Fruit fly (Drosophila melanogaster) whole organism, embryonic: ENCODE data around the gene CG8117.

ENCODE experiments used
- Aef1 ChIP-seq: fragments of 200-800 bp; sonication (Bioruptor generic); IDR thresholded peaks from 3 replicates; pipeline ENCODE4 v1.3.6; 2022; ENCODE audit warnings: missing biosample characterization, missing genetic modification characterization
- Bgb ChIP-seq: fragments of 200-800 bp; sonication (Bioruptor generic); IDR thresholded peaks from 2 replicates; pipeline ENCODE4 v1.3.6; 2022; ENCODE audit warnings: missing biosample characterization, missing genetic modification characterization; ENCODE audit not compliant: partially characterized antibody
- Blimp-1 ChIP-seq: fragments of 200-800 bp; sonication (Bioruptor generic); optimal IDR thresholded peaks from 3 replicates; lab custom pipeline; 2018; ENCODE audit warnings: missing biosample characterization, missing genetic modification characterization, mild to moderate bottlenecking, moderate library complexity, missing genetic modification reagents
- CG10979 ChIP-seq: fragments of 200-800 bp; sonication (Bioruptor generic); optimal IDR thresholded peaks from 2 replicates; lab custom pipeline; 2018; ENCODE audit warnings: missing biosample characterization, mild to moderate bottlenecking, missing genetic modification characterization, moderate library complexity
- CG11085 ChIP-seq: fragments of 200-800 bp; sonication (Bioruptor generic); IDR thresholded peaks from 2 replicates; pipeline ENCODE4 v1.3.6; 2022; ENCODE audit warnings: missing biosample characterization, missing genetic modification characterization
- CG11723 ChIP-seq: fragments of 200-800 bp; sonication (Bioruptor generic); optimal IDR thresholded peaks from 2 replicates; lab custom pipeline; 2017; ENCODE audit warnings: missing biosample characterization, mild to moderate bottlenecking, missing genetic modification characterization
- CG12071 ChIP-seq: fragments of 200-800 bp; sonication (Bioruptor generic); optimal IDR thresholded peaks from 3 replicates; lab custom pipeline; 2018; ENCODE audit warnings: missing biosample characterization, mild to moderate bottlenecking, missing genetic modification characterization
- CG12942 ChIP-seq: fragments of 200-800 bp; sonication (Bioruptor generic); optimal IDR thresholded peaks from 3 replicates; lab custom pipeline; 2016; ENCODE audit warnings: missing biosample characterization, missing genetic modification characterization
- CG13424 ChIP-seq: fragments of 200-800 bp; sonication (Bioruptor generic); optimal IDR thresholded peaks from 2 replicates; lab custom pipeline; 2019; ENCODE audit warnings: missing biosample characterization, mild to moderate bottlenecking, missing genetic modification characterization, moderate library complexity
- CG14860 ChIP-seq: fragments of 200-800 bp; sonication (Bioruptor generic); IDR thresholded peaks from 3 replicates; pipeline ENCODE4 v1.3.6; 2022; ENCODE audit warnings: missing biosample characterization, missing genetic modification characterization; ENCODE audit not compliant: partially characterized antibody
- CG1602 ChIP-seq: fragments of 200-800 bp; sonication (Bioruptor generic); optimal IDR thresholded peaks from 3 replicates; lab custom pipeline; 2016; ENCODE audit warnings: missing biosample characterization, missing genetic modification characterization
- CG2199 ChIP-seq: fragments of 200-800 bp; sonication (Bioruptor generic); IDR thresholded peaks from 3 replicates; pipeline ENCODE4 v1.3.6; 2022; ENCODE audit warnings: missing biosample characterization, missing genetic modification characterization
- CG33213 ChIP-seq: fragments of 200-800 bp; sonication (Bioruptor generic); optimal IDR thresholded peaks from 3 replicates; lab custom pipeline; 2016; ENCODE audit warnings: missing biosample characterization, missing genetic modification characterization
- CG34422 ChIP-seq: fragments of 200-800 bp; sonication (Bioruptor generic); IDR thresholded peaks from 3 replicates; pipeline ENCODE4 v1.3.6; 2022; ENCODE audit warnings: missing biosample characterization, missing genetic modification characterization
- CG42726 ChIP-seq: fragments of 200-800 bp; sonication (Bioruptor generic); IDR thresholded peaks from 2 replicates; pipeline ENCODE4 v1.3.6; 2022; ENCODE audit warnings: missing biosample characterization, missing genetic modification characterization; ENCODE audit not compliant: partially characterized antibody
- CG5953 ChIP-seq: fragments of 200-800 bp; sonication (Bioruptor generic); IDR thresholded peaks from 2 replicates; pipeline ENCODE4 v1.3.6; 2022; ENCODE audit warnings: missing biosample characterization, missing genetic modification characterization
- CG6272 ChIP-seq: fragments of 200-800 bp; sonication (Bioruptor generic); IDR thresholded peaks from 2 replicates; pipeline ENCODE4 v1.3.6; 2022; ENCODE audit warnings: missing biosample characterization, missing genetic modification characterization
- CG7839 ChIP-seq: fragments of 200-800 bp; sonication (Bioruptor generic); optimal IDR thresholded peaks from 3 replicates; lab custom pipeline; 2018; ENCODE audit warnings: missing biosample characterization, mild to moderate bottlenecking, missing genetic modification characterization, moderate library complexity
- CG7987 ChIP-seq: fragments of 200-800 bp; sonication (Bioruptor generic); optimal IDR thresholded peaks from 2 replicates; lab custom pipeline; 2018; ENCODE audit warnings: missing biosample characterization, mild to moderate bottlenecking, missing genetic modification characterization, moderate library complexity
- CG9932 ChIP-seq: fragments of 200-800 bp; sonication (Bioruptor generic); IDR thresholded peaks from 2 replicates; pipeline ENCODE4 v1.3.6; 2022; ENCODE audit warnings: missing biosample characterization, missing genetic modification characterization
- Chrac-16 ChIP-seq: fragments of 200-800 bp; sonication (Bioruptor generic); optimal IDR thresholded peaks from 3 replicates; lab custom pipeline; 2016; ENCODE audit warnings: missing biosample characterization, missing genetic modification characterization
- Doc2 ChIP-seq: fragments of 200-800 bp; sonication (Bioruptor generic); IDR thresholded peaks from 2 replicates; pipeline ENCODE4 v1.3.6; 2022; ENCODE audit warnings: missing biosample characterization, missing genetic modification characterization
- ERR ChIP-seq: fragments of 200-800 bp; sonication (Bioruptor generic); optimal IDR thresholded peaks from 2 replicates; lab custom pipeline; 2016; ENCODE audit warnings: missing biosample characterization, missing genetic modification characterization
- Ets65A ChIP-seq: fragments of 200-800 bp; sonication (Bioruptor generic); peaks from one replicate; lab custom pipeline; 2016; ENCODE audit warnings: missing biosample characterization, missing genetic modification characterization
- Gsc ChIP-seq: fragments of 200-800 bp; sonication (Bioruptor generic); IDR thresholded peaks from 2 replicates; pipeline ENCODE4 v1.3.6; 2022; ENCODE audit warnings: missing biosample characterization, missing genetic modification characterization
- HLH54F ChIP-seq: fragments of 200-800 bp; sonication (Bioruptor generic); optimal IDR thresholded peaks from 3 replicates; lab custom pipeline; 2016; ENCODE audit warnings: missing biosample characterization, missing genetic modification characterization
- Hmr ChIP-seq: fragments of 200-800 bp; sonication (Bioruptor generic); optimal IDR thresholded peaks from 3 replicates; lab custom pipeline; 2017; ENCODE audit warnings: mild to moderate bottlenecking, missing biosample characterization, missing genetic modification reagents, missing genetic modification characterization
- Med ChIP-seq: fragments of 200-800 bp; sonication (Bioruptor generic); peaks from one replicate; lab custom pipeline; 2016; ENCODE audit warnings: missing biosample characterization, missing genetic modification characterization, mild to moderate bottlenecking, inconsistent platforms, moderate library complexity
- NC2β ChIP-seq: fragments of 200-800 bp; sonication (Bioruptor generic); optimal IDR thresholded peaks from 2 replicates; lab custom pipeline; 2016; ENCODE audit warnings: missing biosample characterization, missing genetic modification characterization
- NFAT ChIP-seq: fragments of 200-800 bp; sonication (Bioruptor generic); IDR thresholded peaks from 2 replicates; pipeline ENCODE4 v1.3.6; 2022; ENCODE audit warnings: missing biosample characterization, missing genetic modification characterization
- Optix ChIP-seq: fragments of 200-800 bp; sonication (Bioruptor generic); IDR thresholded peaks from 3 replicates; pipeline ENCODE4 v1.3.6; 2022; ENCODE audit warnings: missing biosample characterization, missing genetic modification characterization
- Rfx ChIP-seq: fragments of 200-800 bp; sonication (Bioruptor generic); IDR thresholded peaks from 2 replicates; pipeline ENCODE4 v1.3.6; 2022; ENCODE audit warnings: missing biosample characterization, missing genetic modification characterization
- Trl ChIP-seq, 3 experiments: fragments of >200 bp in 2 of 3; fragments of 200-800 bp in 1 of 3; sonication (Bioruptor generic) in 1 of 3; optimal IDR thresholded peaks; 2 replicates in 1 of 3; 3 replicates in 2 of 3; lab custom pipeline; 2016 to 2017; ENCODE audit warnings: missing biosample characterization in 1 of 3, missing genetic modification characterization in 1 of 3
- Xbp1 ChIP-seq: fragments of 200-800 bp; sonication (Bioruptor generic); optimal IDR thresholded peaks from 3 replicates; lab custom pipeline; 2016; ENCODE audit warnings: missing biosample characterization, mild to moderate bottlenecking, missing genetic modification characterization
- amos ChIP-seq: fragments of 200-800 bp; sonication (Bioruptor generic); IDR thresholded peaks from 2 replicates; pipeline ENCODE4 v1.3.6; 2022; ENCODE audit warnings: missing biosample characterization, missing genetic modification characterization; ENCODE audit not compliant: partially characterized antibody
- ase ChIP-seq: fragments of 200-800 bp; sonication (Bioruptor generic); IDR thresholded peaks from 3 replicates; pipeline ENCODE4 v1.3.6; 2022; ENCODE audit warnings: missing biosample characterization, missing genetic modification characterization
- croc ChIP-seq: fragments of 200-800 bp; sonication (Bioruptor generic); conservative IDR thresholded peaks from 3 replicates; pipeline ENCODE4 v1.3.6; 2022; ENCODE audit warnings: missing biosample characterization, missing genetic modification characterization
- dpn ChIP-seq, 2 experiments: fragments of 200-800 bp; sonication (Bioruptor generic); optimal IDR thresholded peaks; 3 replicates each; lab custom pipeline; 2016; ENCODE audit warnings: missing biosample characterization in 2 of 2, missing genetic modification characterization in 2 of 2
- hb ChIP-seq: fragments of 200-800 bp; sonication (Bioruptor generic); IDR thresholded peaks from 3 replicates; pipeline ENCODE4 v1.3.6; 2022; ENCODE audit warnings: missing biosample characterization, missing genetic modification characterization; ENCODE audit not compliant: partially characterized antibody
- jumu ChIP-seq: fragments of 200-800 bp; sonication (Bioruptor generic); optimal IDR thresholded peaks from 3 replicates; lab custom pipeline; 2016; ENCODE audit warnings: missing biosample characterization, missing genetic modification characterization
- ken ChIP-seq: fragments of 200-800 bp; sonication (Bioruptor generic); IDR thresholded peaks from 3 replicates; pipeline ENCODE4 v1.3.6; 2022; ENCODE audit warnings: missing biosample characterization, missing genetic modification characterization
- klu ChIP-seq: fragments of 200-800 bp; sonication (Bioruptor generic); IDR thresholded peaks from 2 replicates; pipeline ENCODE4 v1.3.6; 2022; ENCODE audit warnings: missing biosample characterization, missing genetic modification characterization
- onecut ChIP-seq: fragments of 200-800 bp; sonication (Bioruptor generic); IDR thresholded peaks from 2 replicates; pipeline ENCODE4 v1.3.6; 2022; ENCODE audit warnings: missing biosample characterization, missing genetic modification characterization
- phol ChIP-seq: fragments of 200-800 bp; sonication (Bioruptor generic); optimal IDR thresholded peaks from 3 replicates; lab custom pipeline; 2018; ENCODE audit warnings: missing biosample characterization, mild to moderate bottlenecking, missing genetic modification characterization, moderate library complexity
- ranshi ChIP-seq: fragments of 200-800 bp; sonication (Bioruptor generic); IDR thresholded peaks from 2 replicates; pipeline ENCODE4 v1.3.6; 2022; ENCODE audit warnings: missing biosample characterization, missing genetic modification characterization
- ro ChIP-seq: fragments of 200-800 bp; sonication (Bioruptor generic); IDR thresholded peaks from 2 replicates; pipeline ENCODE4 v1.3.6; 2022; ENCODE audit warnings: missing biosample characterization, missing genetic modification characterization
- sna ChIP-seq: fragments of 200-800 bp; sonication (Bioruptor generic); IDR thresholded peaks from 2 replicates; pipeline ENCODE4 v1.3.6; 2022; ENCODE audit warnings: missing biosample characterization, missing genetic modification characterization; ENCODE audit not compliant: partially characterized antibody
- sqz ChIP-seq: fragments of 200-800 bp; sonication (Bioruptor generic); optimal IDR thresholded peaks from 3 replicates; lab custom pipeline; 2018; ENCODE audit warnings: missing biosample characterization, mild to moderate bottlenecking, missing genetic modification characterization
- unc-4 ChIP-seq: fragments of 200-800 bp; sonication (Bioruptor generic); IDR thresholded peaks from 2 replicates; pipeline ENCODE4 v1.3.6; 2022; ENCODE audit warnings: missing biosample characterization, missing genetic modification characterization; ENCODE audit not compliant: partially characterized antibody

The CG8117 gene

dm6 chrX:15594230-15594857 is 49.7 kb upstream of the CG8117 start (continued):
- peak; percentile 66; the same call in 2 of the 3 replicates for TF ChIP-seq ken (GFP tag; lab: Robert Waterston, UW)
- no peak for TF ChIP-seq ERR (GFP tag; lab: Kevin White, UChicago)
- no peak for TF ChIP-seq CG14860 (GFP tag; lab: Robert Waterston, UW)
- peak; percentile 53; the same call in 2 of the 3 replicates for TF ChIP-seq Optix
- peak; percentile 21 for TF ChIP-seq NC2β (GFP tag; lab: Kevin White, UChicago)
- TF ChIP-seq CG12071 (GFP tag; lab: Kevin White, UChicago), result no peak
- peak; percentile 77 for TF ChIP-seq amos (GFP tag; lab: Robert Waterston, UW)
- TF ChIP-seq CG9932 (GFP tag; lab: Robert Waterston, UW), result peak; percentile 78
- peak; percentile 43 for TF ChIP-seq Chrac-16 (GFP tag; lab: Kevin White, UChicago)
- TF ChIP-seq croc (GFP tag; lab: Robert Waterston, UW), result peak; percentile 12; the same call in 1 of the 3 replicates
- peak; percentile 35; the same call in 1 of the 2 replicates for TF ChIP-seq klu
- peak; percentile 13; the same call in 1 of the 2 replicates for TF ChIP-seq CG6272 (GFP tag; lab: Robert Waterston, UW)
- TF ChIP-seq Trl (optimal IDR thresholded peaks at IDR 0.05; lab: Kevin White, UChicago), result peak in 1 of 2 experiments; percentile 24
- no peak for TF ChIP-seq Trl (GFP tag; optimal IDR thresholded peaks at IDR 0.05; lab: Kevin White, UChicago)
- TF ChIP-seq jumu (GFP tag; lab: Kevin White, UChicago), result no peak
- 0 out of 2 replicates have a peak, but pooled peaks have one; percentile 17 for TF ChIP-seq ranshi (GFP tag; lab: Robert Waterston, UW)
- TF ChIP-seq Doc2 (GFP tag; lab: Robert Waterston, UW), result no peak
- TF ChIP-seq phol, result peak; percentile 18
- peak; percentile 5 for TF ChIP-seq CG12942 (GFP tag; lab: Kevin White, UChicago)
- peak; percentile 47; the same call in 1 of the 3 replicates for TF ChIP-seq ase (GFP tag; lab: Robert Waterston, UW)
- TF ChIP-seq dpn (GFP tag; optimal IDR thresholded peaks at IDR 0.05; lab: Kevin White, UChicago), result peak in 1 of 2 experiments; percentile 28
- peak; percentile 66 for TF ChIP-seq CG42726
- TF ChIP-seq Med, result peak; percentile 75
- no peak for TF ChIP-seq CG7987 (GFP tag; lab: Kevin White, UChicago)
- peak; percentile 80 for TF ChIP-seq Rfx (GFP tag; lab: Robert Waterston, UW)
- no peak for TF ChIP-seq Gsc (GFP tag; lab: Robert Waterston, UW)
- no peak for TF ChIP-seq HLH54F (GFP tag; lab: Kevin White, UChicago)
- TF ChIP-seq ro, result no peak
- TF ChIP-seq sna, result no peak
- peak; percentile 36 for TF ChIP-seq CG1602
- TF ChIP-seq sqz (GFP tag; lab: Kevin White, UChicago), result no peak
- no peak for TF ChIP-seq CG33213 (GFP tag; lab: Kevin White, UChicago)
- no peak for TF ChIP-seq CG11723 (GFP tag; lab: Kevin White, UChicago)
- TF ChIP-seq unc-4, result 0 out of 2 replicates have a peak, but pooled peaks have one; percentile 34
- TF ChIP-seq CG13424 (tag; lab: Kevin White, UChicago), result no peak
- no peak for TF ChIP-seq CG10979 (tag; lab: Kevin White, UChicago)
- TF ChIP-seq CG11085 (GFP tag; lab: Robert Waterston, UW), result peak; percentile 61; the same call in 1 of the 2 replicates
- TF ChIP-seq Xbp1 (GFP tag; lab: Kevin White, UChicago), result peak; percentile 65
- TF ChIP-seq Aef1 (GFP tag; lab: Robert Waterston, UW), result peak; percentile 51
- TF ChIP-seq CG7839, result peak; percentile 51
- TF ChIP-seq Blimp-1 (GFP tag; lab: Kevin White, UChicago), result no peak
- TF ChIP-seq Hmr (GFP tag; lab: Kevin White, UChicago), result peak; percentile 25
- peak; percentile 68 for TF ChIP-seq CG34422 (GFP tag; lab: Robert Waterston, UW)
- peak; percentile 73 for TF ChIP-seq NFAT (GFP tag; lab: Robert Waterston, UW)
- TF ChIP-seq Ets65A (GFP tag; lab: Kevin White, UChicago), result peak; percentile 69
- 0 out of 3 replicates have a peak, but pooled peaks have one; percentile 31 for TF ChIP-seq hb (GFP tag; lab: Robert Waterston, UW)
- peak; percentile 39; the same call in 1 of the 2 replicates for TF ChIP-seq onecut (GFP tag; lab: Robert Waterston, UW)
- 0 out of 2 replicates have a peak, but pooled peaks have one; percentile 22 for TF ChIP-seq CG5953
- TF ChIP-seq Bgb (GFP tag; lab: Robert Waterston, UW), result peak; percentile 71
- TF ChIP-seq CG2199 (GFP tag; lab: Robert Waterston, UW), result peak; percentile 96
